Fruit fly (Drosophila melanogaster) whole organism, embryonic: Measurements from ENCODE around the gene CG14915.

ENCODE experiments used
- Awh ChIP-seq: fragments of 200-800 bp; sonication (Bioruptor generic); IDR thresholded peaks from 2 replicates; pipeline ENCODE4, ENCODE4 v1.3.6; 2022; ENCODE audit warnings: missing biosample characterization, missing genetic modification characterization
- Bgb ChIP-seq: fragments of 200-800 bp; sonication (Bioruptor generic); IDR thresholded peaks from 2 replicates; pipeline ENCODE4 v1.3.6; 2022; ENCODE audit warnings: missing biosample characterization, missing genetic modification characterization; ENCODE audit not compliant: partially characterized antibody
- CG10543 ChIP-seq: fragments of 200-800 bp; sonication (Bioruptor generic); optimal IDR thresholded peaks from 3 replicates; lab custom pipeline; 2017; ENCODE audit warnings: missing biosample characterization, mild to moderate bottlenecking, missing genetic modification characterization, moderate library complexity
- CG11085 ChIP-seq: fragments of 200-800 bp; sonication (Bioruptor generic); IDR thresholded peaks from 2 replicates; pipeline ENCODE4 v1.3.6; 2022; ENCODE audit warnings: missing biosample characterization, missing genetic modification characterization
- CG12104 ChIP-seq: fragments of 200-800 bp; sonication (Bioruptor generic); optimal IDR thresholded peaks from 3 replicates; lab custom pipeline; 2016; ENCODE audit warnings: missing biosample characterization, missing genetic modification characterization
- CG13287 ChIP-seq: fragments of 200-800 bp; sonication (Bioruptor generic); IDR thresholded peaks from 2 replicates; pipeline ENCODE4 v1.3.6; 2022; ENCODE audit warnings: missing biosample characterization, missing genetic modification characterization; ENCODE audit not compliant: partially characterized antibody
- CG16815 ChIP-seq: fragments of 200-800 bp; sonication (Bioruptor generic); optimal IDR thresholded peaks from 3 replicates; lab custom pipeline; 2017; ENCODE audit warnings: missing biosample characterization, mild to moderate bottlenecking, missing genetic modification characterization
- CG17385 ChIP-seq: fragments of 200-800 bp; sonication (Bioruptor generic); optimal IDR thresholded peaks from 3 replicates; lab custom pipeline; 2018; ENCODE audit warnings: missing biosample characterization, mild to moderate bottlenecking, missing genetic modification characterization
- CG17802 ChIP-seq: fragments of 200-800 bp; sonication (Bioruptor generic); optimal IDR thresholded peaks from 2 replicates; lab custom pipeline; 2018; ENCODE audit warnings: missing biosample characterization, mild to moderate bottlenecking, missing genetic modification characterization, moderate library complexity
- CG17829 ChIP-seq: fragments of 200-800 bp; optimal IDR thresholded peaks from 2 replicates; lab custom pipeline; 2019; ENCODE audit warnings: missing biosample characterization, mild to moderate bottlenecking, missing genetic modification characterization, moderate library complexity
- CG2678 ChIP-seq: fragments of 200-800 bp; sonication (Bioruptor generic); optimal IDR thresholded peaks from 3 replicates; lab custom pipeline; 2019; ENCODE audit warnings: missing biosample characterization, mild to moderate bottlenecking, missing genetic modification characterization, moderate library complexity
- CG31365 ChIP-seq: fragments of 200-800 bp; sonication (Bioruptor generic); optimal IDR thresholded peaks from 2 replicates; lab custom pipeline; 2018; ENCODE audit warnings: missing biosample characterization, mild to moderate bottlenecking, missing genetic modification characterization
- CG3281 ChIP-seq: fragments of 200-800 bp; sonication (Bioruptor generic); optimal IDR thresholded peaks from 3 replicates; lab custom pipeline; 2017; ENCODE audit warnings: missing biosample characterization, mild to moderate bottlenecking, missing genetic modification characterization
- CG3407 ChIP-seq: fragments of 200-800 bp; sonication (Bioruptor generic); optimal IDR thresholded peaks from 2 replicates; lab custom pipeline; 2018; ENCODE audit warnings: missing biosample characterization, mild to moderate bottlenecking, missing genetic modification characterization
- CG6272 ChIP-seq: fragments of 200-800 bp; sonication (Bioruptor generic); IDR thresholded peaks from 2 replicates; pipeline ENCODE4 v1.3.6; 2022; ENCODE audit warnings: missing biosample characterization, missing genetic modification characterization
- CG8924 ChIP-seq: fragments of 200-800 bp; optimal IDR thresholded peaks from 3 replicates; lab custom pipeline; 2019; ENCODE audit warnings: missing biosample characterization, mild to moderate bottlenecking, missing genetic modification characterization, moderate library complexity
- CG9797 ChIP-seq: fragments of 200-800 bp; sonication (Bioruptor generic); optimal IDR thresholded peaks from 3 replicates; lab custom pipeline; 2018; ENCODE audit warnings: missing biosample characterization, mild to moderate bottlenecking, missing genetic modification characterization
- Dad ChIP-seq: fragments of 200-800 bp; sonication (Bioruptor generic); optimal IDR thresholded peaks from 3 replicates; lab custom pipeline; 2016; ENCODE audit warnings: missing biosample characterization, missing genetic modification characterization
- E2f2 ChIP-seq: fragments of 200-800 bp; sonication (Bioruptor generic); IDR thresholded peaks from 2 replicates; pipeline ENCODE4 v1.3.6; 2022; ENCODE audit warnings: missing biosample characterization, missing genetic modification characterization
- H15 ChIP-seq: fragments of 200-800 bp; sonication (Bioruptor generic); IDR thresholded peaks from 3 replicates; pipeline ENCODE4 v1.3.6; 2022; ENCODE audit warnings: missing biosample characterization, missing genetic modification characterization
- Hr3 ChIP-seq: fragments of 200-800 bp; sonication (Bioruptor generic); optimal IDR thresholded peaks from 3 replicates; lab custom pipeline; 2016; ENCODE audit warnings: missing biosample characterization, missing genetic modification characterization
- Max ChIP-seq: fragments of 200-800 bp; sonication (Bioruptor generic); optimal IDR thresholded peaks from 2 replicates; lab custom pipeline; 2016; ENCODE audit warnings: missing biosample characterization, mild to moderate bottlenecking, missing genetic modification characterization
- NFAT ChIP-seq: fragments of 200-800 bp; sonication (Bioruptor generic); IDR thresholded peaks from 2 replicates; pipeline ENCODE4 v1.3.6; 2022; ENCODE audit warnings: missing biosample characterization, missing genetic modification characterization
- NfI ChIP-seq: fragments of 200-800 bp; sonication (Bioruptor generic); optimal IDR thresholded peaks from 3 replicates; lab custom pipeline; 2018; ENCODE audit warnings: missing biosample characterization, mild to moderate bottlenecking, missing genetic modification characterization, moderate library complexity
- Tbp ChIP-seq: fragments of >200 bp; optimal IDR thresholded peaks from 2 replicates; lab custom pipeline; 2018; ENCODE audit warnings: missing biosample characterization, missing genetic modification characterization
- Trl ChIP-seq, 3 experiments: fragments of >200 bp in 2 of 3; fragments of 200-800 bp in 1 of 3; sonication (Bioruptor generic) in 1 of 3; optimal IDR thresholded peaks; 2 replicates in 1 of 3; 3 replicates in 2 of 3; lab custom pipeline; 2016 to 2017; ENCODE audit warnings: missing biosample characterization in 1 of 3, missing genetic modification characterization in 1 of 3
- Vsx1 ChIP-seq: fragments of 200-800 bp; sonication (Bioruptor generic); optimal IDR thresholded peaks from 2 replicates; lab custom pipeline; 2017; ENCODE audit warnings: missing biosample characterization, mild to moderate bottlenecking, missing genetic modification characterization, missing genetic modification reagents
- al ChIP-seq: fragments of 200-800 bp; sonication (Bioruptor generic); IDR thresholded peaks from 2 replicates; pipeline ENCODE4 v1.3.6; 2022; ENCODE audit warnings: missing biosample characterization, missing genetic modification characterization
- bbx ChIP-seq: fragments of 200-800 bp; sonication (Bioruptor generic); IDR thresholded peaks from 2 replicates; pipeline ENCODE4 v1.3.6; 2022; ENCODE audit warnings: missing biosample characterization, missing genetic modification characterization; ENCODE audit not compliant: partially characterized antibody
- caup ChIP-seq: fragments of 200-800 bp; sonication (Bioruptor generic); optimal IDR thresholded peaks from 3 replicates; lab custom pipeline; 2017; ENCODE audit warnings: missing biosample characterization, mild to moderate bottlenecking, missing genetic modification characterization, moderate library complexity; ENCODE audit not compliant: severe bottlenecking
- dimm ChIP-seq: fragments of 200-800 bp; sonication (Bioruptor generic); IDR thresholded peaks from 2 replicates; pipeline ENCODE4 v1.3.6; 2022; ENCODE audit warnings: missing biosample characterization, missing genetic modification characterization
- ems ChIP-seq: fragments of 200-800 bp; sonication (Bioruptor generic); optimal IDR thresholded peaks from 3 replicates; lab custom pipeline; 2016; ENCODE audit warnings: missing biosample characterization, missing genetic modification characterization
- gsb ChIP-seq: fragments of 200-800 bp; sonication (Bioruptor generic); IDR thresholded peaks from 2 replicates; pipeline ENCODE4 v1.3.6; 2022; ENCODE audit warnings: missing biosample characterization, missing genetic modification characterization
- inv ChIP-seq: fragments of 200-800 bp; sonication (Bioruptor generic); IDR thresholded peaks from 2 replicates; pipeline ENCODE4 v1.3.6; 2022; ENCODE audit warnings: missing biosample characterization, missing genetic modification characterization; ENCODE audit not compliant: partially characterized antibody
- pan ChIP-seq, 4 experiments: fragments of >200 bp in 3 of 4; fragments of 200-800 bp in 1 of 4; sonication (Bioruptor generic) in 1 of 4; optimal IDR thresholded peaks in 3 of 4; IDR thresholded peaks in 1 of 4; 2 replicates each; pipeline versions ENCODE4 v1.3.6 to Lab custom; 2017 to 2022; ENCODE audit warnings: missing biosample characterization in 2 of 4, missing genetic modification characterization in 2 of 4, mixed read lengths in 1 of 4
- rib ChIP-seq: fragments of 200-800 bp; sonication (Bioruptor generic); IDR thresholded peaks from 2 replicates; pipeline ENCODE4 v1.3.6; 2022; ENCODE audit warnings: missing biosample characterization, missing genetic modification characterization
- sisA ChIP-seq: fragments of 200-800 bp; sonication (Bioruptor generic); IDR thresholded peaks from 2 replicates; pipeline ENCODE4 v1.3.6; 2022; ENCODE audit warnings: missing biosample characterization, missing genetic modification characterization
- stwl ChIP-seq: fragments of 200-800 bp; sonication (Bioruptor generic); optimal IDR thresholded peaks from 3 replicates; lab custom pipeline; 2018; ENCODE audit warnings: missing biosample characterization, mild to moderate bottlenecking, missing genetic modification characterization, moderate library complexity
- tio ChIP-seq: fragments of 200-800 bp; sonication (Bioruptor generic); optimal IDR thresholded peaks from 2 replicates; lab custom pipeline; 2017; ENCODE audit warnings: missing biosample characterization, missing genetic modification characterization, inconsistent platforms
- tll ChIP-seq, 2 experiments: fragments of 200-800 bp in 1 of 2; fragments of >200 bp in 1 of 2; sonication (Bioruptor generic) in 1 of 2; optimal IDR thresholded peaks; 2 replicates each; lab custom pipeline; 2017 to 2019; ENCODE audit warnings: missing biosample characterization in 2 of 2, missing genetic modification characterization in 2 of 2, mild to moderate bottlenecking in 1 of 2, moderate library complexity in 1 of 2
- tna ChIP-seq: fragments of 200-800 bp; sonication (Bioruptor generic); IDR thresholded peaks from 2 replicates; pipeline ENCODE4 v1.3.6; 2022; ENCODE audit warnings: missing biosample characterization, missing genetic modification characterization; ENCODE audit not compliant: partially characterized antibody
- ttk ChIP-seq: fragments of 200-800 bp; sonication (Bioruptor generic); IDR thresholded peaks from 2 replicates; pipeline ENCODE4 v2.1.2; 2022; ENCODE audit warnings: missing biosample characterization, missing genetic modification characterization
- tx ChIP-seq: fragments of 200-800 bp; sonication (Bioruptor generic); optimal IDR thresholded peaks from 2 replicates; lab custom pipeline; 2016; ENCODE audit warnings: missing biosample characterization, missing genetic modification characterization
- unc-4 ChIP-seq: fragments of 200-800 bp; sonication (Bioruptor generic); IDR thresholded peaks from 2 replicates; pipeline ENCODE4 v1.3.6; 2022; ENCODE audit warnings: missing biosample characterization, missing genetic modification characterization; ENCODE audit not compliant: partially characterized antibody
- usp ChIP-seq: fragments of >200 bp; optimal IDR thresholded peaks from 2 replicates; lab custom pipeline; 2017; ENCODE audit warnings: missing biosample characterization, missing genetic modification characterization
- vnd ChIP-seq: fragments of 200-800 bp; sonication (Bioruptor generic); IDR thresholded peaks from 3 replicates; pipeline ENCODE4 v1.3.6; 2022; ENCODE audit warnings: missing biosample characterization, missing genetic modification characterization; ENCODE audit not compliant: partially characterized antibody
- zfh2 ChIP-seq: fragments of 200-800 bp; sonication (Bioruptor generic); optimal IDR thresholded peaks from 2 replicates; lab custom pipeline; 2016; ENCODE audit warnings: missing biosample characterization, missing genetic modification characterization

CG14915 gene

dm6 chr2L:11057333-11058110 is 13.3 kb upstream of the CG14915 start (continued):
- no peak for TF ChIP-seq vnd
- peak; percentile 83 for TF ChIP-seq CG16815 (GFP tag; lab: Kevin White, UChicago)
- TF ChIP-seq NfI (GFP tag; lab: Kevin White, UChicago): peak; percentile 79
- 0 out of 2 replicates have a peak, but pooled peaks have one; percentile 12 for TF ChIP-seq gsb
- TF ChIP-seq dimm (GFP tag; lab: Robert Waterston, UW): 0 out of 2 replicates have a peak, but pooled peaks have one; percentile 8
- TF ChIP-seq CG17385 (GFP tag; lab: Kevin White, UChicago): peak; percentile 72
- peak; percentile 61 for TF ChIP-seq zfh2 (GFP tag; lab: Kevin White, UChicago)
- no peak for TF ChIP-seq tll (GFP tag; optimal IDR thresholded peaks at IDR 0.05; lab: Kevin White, UChicago)
- peak; percentile 69 to 90 for TF ChIP-seq Trl (optimal IDR thresholded peaks at IDR 0.05; lab: Kevin White, UChicago)
- peak; percentile 31 for TF ChIP-seq Trl (GFP tag; optimal IDR thresholded peaks at IDR 0.05; lab: Kevin White, UChicago)
- TF ChIP-seq pan (optimal IDR thresholded peaks at IDR 0.05; lab: Kevin White, UChicago): no peak
- peak in 1 of 2 experiments; percentile 63 for TF ChIP-seq pan (GFP tag; optimal IDR thresholded peaks at IDR 0.05 in 1 of 2, IDR thresholded peaks at IDR 0.05 in 1 of 2)
- no peak for TF ChIP-seq usp
- peak; percentile 78 for TF ChIP-seq tio (GFP tag; lab: Kevin White, UChicago)
- TF ChIP-seq CG6272 (GFP tag; lab: Robert Waterston, UW): no peak
- peak; percentile 50 for TF ChIP-seq tx
- peak; percentile 72 for TF ChIP-seq al (GFP tag; lab: Robert Waterston, UW)
- peak; percentile 33 for TF ChIP-seq Max
- TF ChIP-seq NFAT: no peak; the same call in 1 of the 2 replicates
- peak; percentile 59 for TF ChIP-seq CG3407 (GFP tag; lab: Kevin White, UChicago)
- TF ChIP-seq bbx: no peak
- TF ChIP-seq inv (GFP tag; lab: Robert Waterston, UW): no peak
- TF ChIP-seq CG13287: peak; percentile 26; the same call in 1 of the 2 replicates
- TF ChIP-seq CG12104: peak; percentile 62
- TF ChIP-seq CG3281 (GFP tag; lab: Kevin White, UChicago): peak; percentile 51
- TF ChIP-seq CG8924 (tag; lab: Kevin White, UChicago): peak; percentile 81
- peak; percentile 72 for TF ChIP-seq ttk
- TF ChIP-seq sisA: peak; percentile 69
- peak; percentile 26 for TF ChIP-seq CG11085 (GFP tag; lab: Robert Waterston, UW)
- no peak for TF ChIP-seq CG9797
- no peak for TF ChIP-seq CG17802 (tag; lab: Kevin White, UChicago)
- TF ChIP-seq CG17829 (tag; lab: Kevin White, UChicago): peak; percentile 71
- TF ChIP-seq tna: no peak
- no peak for TF ChIP-seq unc-4 (GFP tag; lab: Robert Waterston, UW)
- TF ChIP-seq Bgb (GFP tag; lab: Robert Waterston, UW): peak; percentile 56; the same call in 1 of the 2 replicates
- TF ChIP-seq ems (GFP tag; lab: Kevin White, UChicago): peak; percentile 42
- TF ChIP-seq Tbp (GFP tag; lab: Kevin White, UChicago): no peak
- peak; percentile 69 for TF ChIP-seq CG10543 (GFP tag; lab: Kevin White, UChicago)
- TF ChIP-seq rib: peak; percentile 80
- TF ChIP-seq H15: no peak; the same call in 2 of the 3 replicates
- peak; percentile 79 for TF ChIP-seq Hr3 (GFP tag; lab: Kevin White, UChicago)
- peak; percentile 71 for TF ChIP-seq E2f2 (GFP tag; lab: Robert Waterston, UW)
- TF ChIP-seq caup (GFP tag; lab: Kevin White, UChicago): peak; percentile 73
- TF ChIP-seq Awh: peak; percentile 19; the same call in 1 of the 2 replicates
- TF ChIP-seq Dad (GFP tag; lab: Kevin White, UChicago): peak; percentile 52
- TF ChIP-seq stwl (tag; lab: Kevin White, UChicago): no peak
- TF ChIP-seq Vsx1 (GFP tag; lab: Kevin White, UChicago): no peak
- peak; percentile 90 for TF ChIP-seq CG2678 (tag; lab: Kevin White, UChicago)
- no peak for TF ChIP-seq CG31365 (tag; lab: Kevin White, UChicago)
